Worm (Caenorhabditis elegans) whole organism, young adult: ENCODE measurements around the gene gbh-2.

Source experiments
- B0035.1 ChIP-seq: sonication (generic microtip); optimal IDR thresholded peaks from 2 replicates; lab custom pipeline; 2016; ENCODE audit warnings: missing genetic modification characterization, mild to moderate bottlenecking, missing compliant biosample characterization, missing genotype, missing genetic modification reagents
- B0336.3 ChIP-seq: fragments of 200-800 bp; sonication (Bioruptor generic); IDR thresholded peaks from 2 replicates; pipeline ENCODE4 v1.3.6; 2022; ENCODE audit warnings: missing genetic modification characterization, missing compliant biosample characterization
- F39B2.1 ChIP-seq: fragments of 200-800 bp; sonication (Bioruptor generic); IDR thresholded peaks from 2 replicates; pipeline ENCODE4 v1.3.6; 2022; ENCODE audit warnings: missing genetic modification reagents, missing genetic modification characterization, missing compliant biosample characterization
- T26A5.8 ChIP-seq: sonication (generic microtip); optimal IDR thresholded peaks from 2 replicates; lab custom pipeline; 2016; ENCODE audit warnings: missing genetic modification characterization, missing compliant biosample characterization
- Y53G8AR.9 ChIP-seq: fragments of 200-800 bp; sonication (Bioruptor generic); conservative IDR thresholded peaks from 2 replicates; pipeline ENCODE4 v1.3.6; 2022; ENCODE audit warnings: missing genetic modification reagents, missing genetic modification characterization, missing compliant biosample characterization
- Y67H2A.10 ChIP-seq: fragments of 200-800 bp; sonication (Bioruptor generic); conservative IDR thresholded peaks from 2 replicates; pipeline ENCODE4 v1.3.6; 2022; ENCODE audit warnings: missing genetic modification reagents, missing genetic modification characterization, missing compliant biosample characterization
- Y79H2A.3 ChIP-seq: fragments of 200-800 bp; sonication (Bioruptor generic); conservative IDR thresholded peaks from 2 replicates; pipeline ENCODE4 v1.3.6; 2022; ENCODE audit warnings: missing genetic modification reagents, missing genetic modification characterization, missing compliant biosample characterization
- akir-1 ChIP-seq: fragments of 200-800 bp; sonication (Bioruptor generic); optimal IDR thresholded peaks from 2 replicates; lab custom pipeline; 2018; ENCODE audit warnings: mild to moderate bottlenecking, missing genetic modification characterization, moderate library complexity, missing compliant biosample characterization
- ama-1 ChIP-seq, 3 experiments: fragments of 150-350 bp in 1 of 3; sonication (generic microtip) in 2 of 3; optimal IDR thresholded peaks; 2 replicates each; lab custom pipeline; 2014 to 2018; ENCODE audit warnings: missing biosample characterization in 2 of 3, missing genetic modification characterization in 2 of 3, missing genetic modification reagents in 2 of 3
- aptf-2 ChIP-seq: fragments of 200-800 bp; sonication (Bioruptor generic); conservative IDR thresholded peaks from 2 replicates; pipeline ENCODE4 v1.3.6; 2022; ENCODE audit warnings: missing genetic modification reagents, missing genetic modification characterization, missing compliant biosample characterization
- cebp-1 ChIP-seq, 2 experiments: fragments of 200-800 bp in 1 of 2; sonication (Bioruptor generic) in 1 of 2; sonication (generic microtip) in 1 of 2; IDR thresholded peaks in 1 of 2; optimal IDR thresholded peaks in 1 of 2; 2 replicates each; pipeline versions ENCODE4 v1.3.6 to Lab custom; 2017 to 2022; ENCODE audit warnings: missing compliant biosample characterization in 2 of 2, missing genetic modification characterization in 2 of 2, mild to moderate bottlenecking in 1 of 2, missing genetic modification reagents in 1 of 2, moderate library complexity in 1 of 2
- cebp-2 ChIP-seq: fragments of 200-800 bp; sonication (Bioruptor generic); IDR thresholded peaks from 2 replicates; pipeline ENCODE4 v1.3.6; 2022; ENCODE audit warnings: missing genetic modification characterization, missing compliant biosample characterization
- ceh-100 ChIP-seq: fragments of 200-800 bp; sonication (Bioruptor generic); IDR thresholded peaks from 2 replicates; pipeline ENCODE4 v1.3.6; 2022; ENCODE audit warnings: missing genetic modification reagents, missing genetic modification characterization, missing compliant biosample characterization
- ceh-40 ChIP-seq: fragments of 200-800 bp; sonication (Bioruptor generic); IDR thresholded peaks from 2 replicates; pipeline ENCODE4 v1.3.6; 2022; ENCODE audit warnings: missing genetic modification characterization, missing compliant biosample characterization
- ceh-58 ChIP-seq: fragments of 200-800 bp; sonication (Bioruptor generic); IDR thresholded peaks from 2 replicates; pipeline ENCODE4 v1.3.6; 2022; ENCODE audit warnings: missing genetic modification characterization, missing compliant biosample characterization
- ceh-79 ChIP-seq: sonication (generic microtip); optimal IDR thresholded peaks from 2 replicates; lab custom pipeline; 2017; ENCODE audit warnings: mild to moderate bottlenecking, missing genetic modification characterization, missing compliant biosample characterization
- dox-1 ChIP-seq: fragments of 200-800 bp; sonication (Bioruptor generic); IDR thresholded peaks from 2 replicates; pipeline ENCODE4 v1.3.6; 2022; ENCODE audit warnings: missing genetic modification reagents, missing genetic modification characterization, missing compliant biosample characterization
- efl-1 ChIP-seq: fragments of 150-350 bp; optimal IDR thresholded peaks from 2 replicates; lab custom pipeline; 2014; ENCODE audit warnings: missing biosample characterization, missing genetic modification reagents, missing genetic modification characterization
- hlh-26 ChIP-seq: fragments of 200-800 bp; sonication (Bioruptor generic); conservative IDR thresholded peaks from 2 replicates; pipeline ENCODE4 v1.3.6; 2022; ENCODE audit warnings: missing genetic modification reagents, missing genetic modification characterization, missing compliant biosample characterization
- hmg-1.2 ChIP-seq: fragments of 200-800 bp; sonication (Bioruptor generic); IDR thresholded peaks from 2 replicates; pipeline ENCODE4 v1.3.6; 2022; ENCODE audit warnings: missing genetic modification reagents, missing genetic modification characterization, missing compliant biosample characterization
- hsf-1 ChIP-seq: fragments of 200-800 bp; sonication (Bioruptor generic); IDR thresholded peaks from 2 replicates; pipeline ENCODE4 v1.3.6; 2022; ENCODE audit warnings: missing genetic modification reagents, missing genetic modification characterization, missing compliant biosample characterization
- lin-26 ChIP-seq: fragments of 200-800 bp; sonication (Bioruptor generic); IDR thresholded peaks from 2 replicates; pipeline ENCODE4 v1.3.6; 2022; ENCODE audit warnings: missing genetic modification reagents, missing genetic modification characterization, missing compliant biosample characterization
- lin-35 ChIP-seq, 3 experiments: fragments of 150-350 bp in 2 of 3; sonication (generic microtip) in 1 of 3; optimal IDR thresholded peaks; 2 replicates each; lab custom pipeline; 2014 to 2018; ENCODE audit warnings: missing biosample characterization in 3 of 3, missing genetic modification characterization in 3 of 3, missing genetic modification reagents in 3 of 3
- lin-54 ChIP-seq: fragments of 200-800 bp; sonication (Bioruptor generic); optimal IDR thresholded peaks from 2 replicates; lab custom pipeline; 2018; ENCODE audit warnings: mild to moderate bottlenecking, missing genetic modification characterization, missing compliant biosample characterization
- lsy-27 ChIP-seq: sonication (generic microtip); optimal IDR thresholded peaks from 2 replicates; lab custom pipeline; 2017; ENCODE audit warnings: missing genetic modification characterization, mild to moderate bottlenecking, missing compliant biosample characterization, antibody characterized with exemption, missing genotype, borderline replicate concordance; ENCODE audit not compliant: insufficient read depth
- madf-3 ChIP-seq: fragments of 200-800 bp; sonication (Bioruptor generic); IDR thresholded peaks from 2 replicates; pipeline ENCODE4 v1.3.6; 2022; ENCODE audit warnings: missing genetic modification reagents, missing genetic modification characterization, missing compliant biosample characterization
- madf-8 ChIP-seq: fragments of 200-800 bp; sonication (Bioruptor generic); conservative IDR thresholded peaks from 2 replicates; pipeline ENCODE4 v1.3.6; 2022; ENCODE audit warnings: missing genetic modification reagents, missing genetic modification characterization, missing compliant biosample characterization
- nhr-27 ChIP-seq: fragments of 200-800 bp; sonication (Bioruptor generic); optimal IDR thresholded peaks from 2 replicates; lab custom pipeline; 2018; ENCODE audit warnings: mild to moderate bottlenecking, missing genetic modification characterization, moderate library complexity, missing compliant biosample characterization
- pbrm-1 ChIP-seq: fragments of 200-800 bp; sonication (Bioruptor generic); IDR thresholded peaks from 2 replicates; pipeline ENCODE4 v1.3.6; 2022; ENCODE audit warnings: missing genetic modification reagents, missing genetic modification characterization, missing compliant biosample characterization
- rec-8 ChIP-seq, 2 experiments: sonication (generic microtip); optimal IDR thresholded peaks; 2 replicates each; lab custom pipeline; 2016; ENCODE audit warnings: mild to moderate bottlenecking in 2 of 2, missing genetic modification characterization in 2 of 2, missing genetic modification reagents in 2 of 2, missing genotype in 2 of 2, missing biosample characterization in 1 of 2, missing compliant biosample characterization in 1 of 2, moderate library complexity in 1 of 2
- sdz-38 ChIP-seq: sonication (generic microtip); optimal IDR thresholded peaks from 2 replicates; lab custom pipeline; 2016; ENCODE audit warnings: missing genotype, missing genetic modification characterization, missing compliant biosample characterization
- snpc-1.3 ChIP-seq: sonication (generic microtip); optimal IDR thresholded peaks from 2 replicates; lab custom pipeline; 2017; ENCODE audit warnings: missing genetic modification characterization, mild to moderate bottlenecking, missing compliant biosample characterization, antibody characterized with exemption, moderate library complexity, missing genotype, missing genetic modification reagents; ENCODE audit not compliant: insufficient read depth
- snpc-3.4 ChIP-seq: sonication (generic microtip); optimal IDR thresholded peaks from 2 replicates; lab custom pipeline; 2017; ENCODE audit warnings: missing genetic modification characterization, mild to moderate bottlenecking, missing compliant biosample characterization, antibody characterized with exemption, moderate library complexity, missing genotype, missing genetic modification reagents
- zim-3 ChIP-seq: sonication (generic microtip); optimal IDR thresholded peaks from 2 replicates; lab custom pipeline; 2017; ENCODE audit warnings: mild to moderate bottlenecking, missing genetic modification characterization, moderate library complexity, missing compliant biosample characterization
- ztf-25 ChIP-seq: fragments of 200-800 bp; sonication (Bioruptor generic); IDR thresholded peaks from 2 replicates; pipeline ENCODE4 v1.3.6; 2022; ENCODE audit warnings: missing genetic modification reagents, missing genetic modification characterization, missing compliant biosample characterization
- ztf-3 ChIP-seq: fragments of 200-800 bp; sonication (Bioruptor generic); optimal IDR thresholded peaks from 2 replicates; lab custom pipeline; 2018; ENCODE audit warnings: mild to moderate bottlenecking, missing genetic modification characterization, missing compliant biosample characterization

gbh-2 gene

DNA sequence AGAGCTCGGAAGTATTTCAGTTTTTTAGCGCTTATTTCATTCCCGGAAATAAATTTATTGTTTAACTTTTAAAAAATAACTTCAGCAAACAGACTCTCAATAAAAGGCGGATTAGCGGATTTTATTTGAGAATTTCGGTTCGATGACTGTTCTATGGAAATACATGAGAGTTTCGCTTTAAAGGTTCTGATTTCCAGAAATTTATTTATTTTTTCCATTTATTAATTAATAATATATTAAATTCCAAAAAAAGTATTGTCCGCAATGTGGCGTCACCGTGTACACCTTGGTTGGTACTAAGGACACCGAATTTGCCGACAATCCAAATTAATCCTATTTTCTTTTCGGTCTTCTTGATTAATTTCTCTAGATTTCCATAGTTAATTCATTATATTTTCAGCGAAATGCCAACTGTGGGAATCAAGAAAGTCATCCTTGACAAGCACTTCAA is 21.2 kb upstream of the gbh-2 start, which contains the start of gene fars-3 (continued):
- TF ChIP-seq nhr-27 (peak; percentile 55), Y67H2A.10 (GFP tag; lab: Robert Waterston, UW) (0 out of 2 replicates have a peak, but pooled peaks have one; percentile 32), Y79H2A.3 (GFP tag; lab: Robert Waterston, UW) (peak; percentile 60; the same call in 1 of the 2 replicates), T26A5.8 (tag; lab: Kevin White, UChicago) (peak; percentile 0), lin-54 (GFP tag; lab: Kevin White, UChicago) (peak; percentile 61), dox-1 (GFP tag; lab: Robert Waterston, UW) (no peak), Y53G8AR.9 (GFP tag; lab: Robert Waterston, UW) (peak; percentile 71), lin-26 (GFP tag; lab: Robert Waterston, UW) (0 out of 2 replicates have a peak, but pooled peaks have one; percentile 35), ceh-40 (GFP tag; lab: Robert Waterston, UW) (peak; percentile 21; the same call in 1 of the 2 replicates), lin-35 (GFP tag; optimal IDR thresholded peaks at IDR 0.05; lab: Kevin White, UChicago) (peak in 1 of 3 experiments; percentile 49), pbrm-1 (GFP tag; lab: Robert Waterston, UW) (peak; percentile 36; the same call in 1 of the 2 replicates), sdz-38 (tag; lab: Kevin White, UChicago) (no peak), B0336.3 (GFP tag; lab: Robert Waterston, UW) (peak; percentile 42; the same call in 1 of the 2 replicates), efl-1 (no peak), madf-3 (GFP tag; lab: Robert Waterston, UW) (0 out of 2 replicates have a peak, but pooled peaks have one; percentile 69), cebp-1 (GFP tag; IDR thresholded peaks at IDR 0.05; lab: Robert Waterston, UW) (no peak), cebp-1 (tag; optimal IDR thresholded peaks at IDR 0.05; lab: Kevin White, UChicago) (peak; percentile 55), snpc-3.4 (tag; lab: Kevin White, UChicago) (peak; percentile 57), madf-8 (GFP tag; lab: Robert Waterston, UW) (peak; percentile 15; the same call in 1 of the 2 replicates), F39B2.1 (GFP tag; lab: Robert Waterston, UW) (peak; percentile 39; the same call in 1 of the 2 replicates), ztf-25 (peak; percentile 34; the same call in 1 of the 2 replicates), hmg-1.2 (GFP tag; lab: Robert Waterston, UW) (peak; percentile 41), akir-1 (no peak), aptf-2 (GFP tag; lab: Robert Waterston, UW) (0 out of 2 replicates have a peak, but pooled peaks have one; percentile 14), ama-1 (optimal IDR thresholded peaks at IDR 0.05; lab: Kevin White, UChicago) (no peak), ama-1 (GFP tag; optimal IDR thresholded peaks at IDR 0.05; lab: Kevin White, UChicago) (peak; percentile 16 to 68)

DNA sequence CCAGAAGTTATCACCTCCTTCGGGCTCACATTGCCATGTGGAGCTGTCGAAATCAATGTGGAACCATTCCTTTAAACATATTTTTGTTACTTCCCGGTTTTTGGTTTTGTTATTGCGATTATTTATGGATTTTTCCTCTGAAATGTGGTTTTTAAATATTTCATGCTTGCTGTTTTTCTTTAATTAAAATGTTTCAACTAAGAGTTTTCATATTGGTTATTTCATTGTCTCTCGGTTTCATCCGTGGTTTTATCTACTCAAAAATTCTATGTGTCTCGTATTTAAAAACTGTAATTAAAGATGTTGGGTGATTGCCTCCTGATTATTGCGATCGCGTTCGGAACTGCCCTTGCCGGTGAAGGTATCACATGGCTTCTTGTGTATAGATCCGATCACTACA is 18.8 kb upstream of the gbh-2 start, which contains the start of gene F22B5.10:
Gene F22B5.10, plus strand, starts transcription at position 301 of the 400 bp plus-strand sequence.
- TF ChIP-seq ceh-100 (GFP tag; lab: Robert Waterston, UW) = no peak
- no peak for TF ChIP-seq zim-3
- no peak for TF ChIP-seq ztf-3 (GFP tag; lab: Kevin White, UChicago)
- TF ChIP-seq lsy-27 (tag; lab: Kevin White, UChicago) = no peak
- no peak for TF ChIP-seq ceh-58 (GFP tag; lab: Robert Waterston, UW)
- no peak for TF ChIP-seq snpc-1.3 (tag; lab: Kevin White, UChicago)
- peak; percentile 20 for TF ChIP-seq snpc-3.4 (tag; lab: Kevin White, UChicago)

DNA sequence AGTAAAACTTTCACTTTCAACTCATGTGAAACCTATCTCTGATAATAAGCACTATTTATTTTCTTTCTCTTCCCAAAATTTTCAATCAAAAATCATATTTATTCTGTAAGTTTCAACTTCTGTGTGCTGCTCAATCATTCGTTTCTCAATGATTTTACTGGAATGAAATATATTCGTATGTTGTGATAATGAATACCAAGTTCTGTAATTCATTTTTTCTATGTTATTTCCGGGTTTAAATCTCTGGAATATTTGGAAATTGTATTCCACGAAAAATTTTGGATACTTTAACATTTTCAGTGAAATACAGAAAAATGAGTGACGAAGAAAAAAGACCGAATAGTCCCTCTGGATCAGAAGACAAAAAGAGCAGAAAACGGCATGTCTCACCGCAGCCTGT is 17.9 kb upstream of the gbh-2 start, which contains the start of gene M05D6.2:
Gene M05D6.2, plus strand, starts transcription at position 301 of the 400 bp plus-strand sequence.
- TF ChIP-seq hsf-1 (GFP tag; lab: Robert Waterston, UW) (0 out of 2 replicates have a peak, but pooled peaks have one; percentile 50), ceh-79 (tag; lab: Kevin White, UChicago) (no peak), hmg-1.2 (GFP tag; lab: Robert Waterston, UW) (no peak), rec-8 (tag; optimal IDR thresholded peaks at IDR 0.05; lab: Kevin White, UChicago) (no peak), hlh-26 (GFP tag; lab: Robert Waterston, UW) (no peak), B0035.1 (tag; lab: Kevin White, UChicago) (no peak), cebp-2 (GFP tag; lab: Robert Waterston, UW) (no peak)
